Worm (Caenorhabditis elegans) whole organism, L1 larva: ENCODE results near the gene exos-4.2.

Experiments used
- Y116A8C.19 ChIP-seq: sonication (generic microtip); optimal IDR thresholded peaks from 2 replicates; lab custom pipeline; 2016; ENCODE audit warnings: missing compliant biosample characterization, missing genetic modification characterization, borderline replicate concordance
- aly-2 ChIP-seq: fragments of 150-350 bp; optimal IDR thresholded peaks from 2 replicates; lab custom pipeline; 2014; ENCODE audit warnings: missing biosample characterization, missing genetic modification characterization
- ama-1 ChIP-seq: fragments of 150-350 bp; optimal IDR thresholded peaks from 2 replicates; lab custom pipeline; 2014
- blmp-1 ChIP-seq: fragments of 150-350 bp; optimal IDR thresholded peaks from 2 replicates; lab custom pipeline; 2014; ENCODE audit warnings: missing biosample characterization, missing genetic modification characterization
- ceh-88 ChIP-seq: fragments of 200-800 bp; sonication (Bioruptor generic); IDR thresholded peaks from 2 replicates; pipeline ENCODE4 v1.3.6; 2022; ENCODE audit warnings: missing genetic modification characterization, missing compliant biosample characterization
- efl-1 ChIP-seq, 4 experiments: fragments of 150-350 bp; optimal IDR thresholded peaks in 3 of 4; peaks in 1 of 4; 1 replicate in 1 of 4; 2 replicates in 3 of 4; lab custom pipeline; 2014; ENCODE audit warnings: missing biosample characterization in 2 of 4, missing genetic modification characterization in 2 of 4, missing genetic modification reagents in 2 of 4
- egl-13 ChIP-seq: sonication (generic microtip); optimal IDR thresholded peaks from 2 replicates; lab custom pipeline; 2016; ENCODE audit warnings: missing genotype, missing genetic modification reagents, missing genetic modification characterization, missing compliant biosample characterization
- elt-2 ChIP-seq: sonication (generic microtip); optimal IDR thresholded peaks from 2 replicates; lab custom pipeline; 2016; ENCODE audit warnings: missing genetic modification characterization, mild to moderate bottlenecking, inconsistent platforms, missing compliant biosample characterization, missing genetic modification reagents
- elt-3 ChIP-seq, 6 experiments: fragments of 150-350 bp in 1 of 6; sonication (generic microtip); optimal IDR thresholded peaks; 2 replicates each; lab custom pipeline; 2017 to 2018; ENCODE audit warnings: missing biosample characterization in 6 of 6, missing genetic modification characterization in 6 of 6, inconsistent platforms in 1 of 6
- ets-5 ChIP-seq: fragments of 200-800 bp; sonication (Bioruptor generic); IDR thresholded peaks from 2 replicates; pipeline ENCODE4 v1.3.6; 2022; ENCODE audit warnings: missing genetic modification characterization, missing compliant biosample characterization
- fkh-10 ChIP-seq: sonication (generic microtip); optimal IDR thresholded peaks from 2 replicates; lab custom pipeline; 2017; ENCODE audit warnings: missing biosample characterization, missing genetic modification reagents, missing genetic modification characterization
- fkh-4 ChIP-seq: sonication (generic microtip); optimal IDR thresholded peaks from 2 replicates; lab custom pipeline; 2016; ENCODE audit warnings: missing compliant biosample characterization, missing genetic modification characterization, borderline replicate concordance
- grh-1 ChIP-seq: fragments of 200-800 bp; sonication (Bioruptor generic); IDR thresholded peaks from 2 replicates; pipeline ENCODE4 v1.3.6; 2022; ENCODE audit warnings: missing genetic modification reagents, missing genetic modification characterization, missing compliant biosample characterization
- hlh-17 ChIP-seq: fragments of 200-800 bp; sonication (Bioruptor generic); optimal IDR thresholded peaks from 2 replicates; lab custom pipeline; 2018; ENCODE audit warnings: missing genetic modification characterization, mild to moderate bottlenecking, missing compliant biosample characterization, moderate library complexity, borderline replicate concordance
- isw-1 ChIP-seq: fragments of 200-800 bp; sonication (Bioruptor generic); IDR thresholded peaks from 2 replicates; pipeline ENCODE4 v1.3.6; 2022; ENCODE audit warnings: missing genetic modification characterization, missing compliant biosample characterization
- jun-1 ChIP-seq: fragments of 150-350 bp; optimal IDR thresholded peaks from 2 replicates; lab custom pipeline; 2014; ENCODE audit warnings: missing biosample characterization, missing genetic modification reagents, missing genetic modification characterization
- lin-14 ChIP-seq: fragments of 200-800 bp; sonication (Bioruptor generic); optimal IDR thresholded peaks from 2 replicates; lab custom pipeline; 2018; ENCODE audit warnings: mild to moderate bottlenecking, missing genetic modification characterization, moderate library complexity, missing compliant biosample characterization
- lin-35 ChIP-seq, 2 experiments: fragments of 150-350 bp; optimal IDR thresholded peaks; 2 replicates each; lab custom pipeline; 2014; ENCODE audit warnings: missing biosample characterization in 2 of 2, missing genetic modification characterization in 2 of 2, missing genetic modification reagents in 2 of 2
- lin-39 ChIP-seq: fragments of 150-350 bp; optimal IDR thresholded peaks from 2 replicates; lab custom pipeline; 2014; ENCODE audit warnings: missing biosample characterization, missing genetic modification reagents, missing genetic modification characterization
- lir-3 ChIP-seq: sonication (generic microtip); optimal IDR thresholded peaks from 2 replicates; lab custom pipeline; 2016; ENCODE audit warnings: mild to moderate bottlenecking, missing genetic modification characterization, moderate library complexity, missing compliant biosample characterization; ENCODE audit not compliant: poor library complexity
- mab-9 ChIP-seq: fragments of 200-800 bp; sonication (Bioruptor generic); IDR thresholded peaks from 2 replicates; pipeline ENCODE4 v1.3.6; 2022; ENCODE audit warnings: missing genetic modification reagents, missing genetic modification characterization, missing compliant biosample characterization
- mdl-1 ChIP-seq, 2 experiments: fragments of 150-350 bp; optimal IDR thresholded peaks; 2 replicates each; lab custom pipeline; 2014 to 2017; ENCODE audit warnings: missing biosample characterization in 2 of 2, missing genetic modification characterization in 2 of 2, inconsistent platforms in 1 of 2
- mep-1 ChIP-seq: fragments of 150-350 bp; optimal IDR thresholded peaks from 2 replicates; lab custom pipeline; 2014; ENCODE audit warnings: missing biosample characterization, missing genetic modification characterization
- nhr-11 ChIP-seq: fragments of 150-350 bp; optimal IDR thresholded peaks from 2 replicates; lab custom pipeline; 2014; ENCODE audit warnings: missing biosample characterization, missing genetic modification characterization
- nhr-12 ChIP-seq: sonication (generic microtip); optimal IDR thresholded peaks from 2 replicates; lab custom pipeline; 2017; ENCODE audit warnings: missing biosample characterization, missing genetic modification characterization
- nhr-19 ChIP-seq: fragments of 200-800 bp; sonication (Bioruptor generic); conservative IDR thresholded peaks from 2 replicates; pipeline ENCODE4 v1.3.6; 2022; ENCODE audit warnings: missing genetic modification characterization, missing compliant biosample characterization
- nhr-20 ChIP-seq: sonication (generic microtip); optimal IDR thresholded peaks from 2 replicates; lab custom pipeline; 2016; ENCODE audit warnings: mild to moderate bottlenecking, missing genetic modification characterization, missing compliant biosample characterization
- nhr-237 ChIP-seq: fragments of 150-350 bp; optimal IDR thresholded peaks from 2 replicates; lab custom pipeline; 2014; ENCODE audit warnings: missing biosample characterization, missing genetic modification characterization
- nhr-28 ChIP-seq: fragments of 150-350 bp; optimal IDR thresholded peaks from 2 replicates; lab custom pipeline; 2014; ENCODE audit warnings: missing biosample characterization, missing genetic modification characterization
- nhr-71 ChIP-seq: sonication (generic microtip); optimal IDR thresholded peaks from 2 replicates; lab custom pipeline; 2016; ENCODE audit warnings: mild to moderate bottlenecking, missing genetic modification characterization, moderate library complexity, missing compliant biosample characterization
- nhr-85 ChIP-seq: sonication (generic microtip); peaks from one replicate; lab custom pipeline; 2016; ENCODE audit warnings: missing genetic modification characterization, inconsistent platforms, missing compliant biosample characterization
- pag-3 ChIP-seq: sonication (generic microtip); optimal IDR thresholded peaks from 2 replicates; lab custom pipeline; 2017; ENCODE audit warnings: missing genetic modification characterization, mild to moderate bottlenecking, missing compliant biosample characterization, antibody characterized with exemption, borderline replicate concordance; ENCODE audit not compliant: insufficient read depth
- pqm-1 ChIP-seq: sonication (generic microtip); optimal IDR thresholded peaks from 3 replicates; lab custom pipeline; 2017; ENCODE audit warnings: missing biosample characterization, missing genetic modification characterization
- rnt-1 ChIP-seq: sonication (generic microtip); optimal IDR thresholded peaks from 2 replicates; lab custom pipeline; 2016; ENCODE audit warnings: mild to moderate bottlenecking, missing genetic modification characterization, moderate library complexity, missing compliant biosample characterization
- skn-1 ChIP-seq: fragments of 150-350 bp; optimal IDR thresholded peaks from 2 replicates; lab custom pipeline; 2014; ENCODE audit warnings: missing biosample characterization, missing genetic modification characterization
- snpc-4 ChIP-seq: fragments of 150-350 bp; optimal IDR thresholded peaks from 2 replicates; lab custom pipeline; 2014; ENCODE audit warnings: missing biosample characterization, missing genetic modification characterization
- sox-4 ChIP-seq: sonication (generic microtip); optimal IDR thresholded peaks from 2 replicates; lab custom pipeline; 2016; ENCODE audit warnings: missing genetic modification characterization, missing compliant biosample characterization
- sup-37 ChIP-seq: fragments of 200-800 bp; sonication (Bioruptor generic); optimal IDR thresholded peaks from 2 replicates; lab custom pipeline; 2018; ENCODE audit warnings: mild to moderate bottlenecking, missing genetic modification characterization, missing compliant biosample characterization
- unc-30 ChIP-seq: sonication (generic microtip); optimal IDR thresholded peaks from 2 replicates; lab custom pipeline; 2017; ENCODE audit warnings: missing biosample characterization, missing genetic modification characterization
- xbp-1 ChIP-seq: sonication (generic microtip); optimal IDR thresholded peaks from 2 replicates; lab custom pipeline; 2016; ENCODE audit warnings: missing genetic modification characterization, missing compliant biosample characterization
- ztf-11 ChIP-seq, 2 experiments: sonication (generic microtip); optimal IDR thresholded peaks; 2 replicates each; lab custom pipeline; 2016 to 2017; ENCODE audit warnings: missing genetic modification characterization in 2 of 2, missing biosample characterization in 1 of 2, missing compliant biosample characterization in 1 of 2
- ztf-4 ChIP-seq: fragments of 150-350 bp; optimal IDR thresholded peaks from 2 replicates; lab custom pipeline; 2014; ENCODE audit warnings: missing biosample characterization, missing genetic modification characterization

exos-4.2 gene

DNA sequence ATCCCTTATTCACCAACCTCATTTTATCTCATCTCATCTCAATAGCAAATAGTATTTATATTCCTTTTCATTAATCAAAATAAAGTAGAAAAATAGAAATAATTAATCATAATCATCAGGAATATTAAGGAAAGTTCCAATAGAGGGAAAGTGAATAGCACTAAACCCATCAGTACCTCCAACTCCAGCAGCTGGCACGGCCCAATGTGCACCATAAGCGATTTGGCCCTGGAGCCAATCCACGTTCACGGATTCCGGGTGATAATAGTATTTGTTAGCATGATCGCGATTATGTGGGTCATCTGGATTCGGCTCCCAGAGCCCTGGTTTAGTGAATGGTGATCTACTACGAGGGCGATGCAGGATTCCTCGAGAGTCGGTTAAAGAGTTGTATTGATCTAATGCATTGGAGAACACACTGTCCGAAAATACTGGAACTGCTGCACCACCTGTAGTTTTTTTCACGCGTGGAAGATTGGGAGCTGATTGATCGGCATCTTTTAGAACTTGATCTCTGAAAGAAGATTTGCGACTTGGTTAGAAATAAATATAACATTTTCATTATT lies 24.2 kb upstream of the exos-4.2 start (continued):
- TF ChIP-seq efl-1 (optimal IDR thresholded peaks at IDR 0.05; lab: Kevin White, UChicago) (peak; percentile 34 to 45), efl-1 (GFP tag; optimal IDR thresholded peaks at IDR 0.05 in 1 of 2; lab: Kevin White, UChicago) (no peak), nhr-28 (tag; lab: Kevin White, UChicago) (peak; percentile 7), lin-14 (GFP tag; lab: Kevin White, UChicago) (peak; percentile 11), nhr-20 (tag; lab: Kevin White, UChicago) (peak; percentile 31), mdl-1 (tag; optimal IDR thresholded peaks at IDR 0.05; lab: Kevin White, UChicago) (no peak), ama-1 (lab: Kevin White, UChicago) (peak; percentile 97), snpc-4 (tag; lab: Kevin White, UChicago) (no peak), jun-1 (tag; lab: Kevin White, UChicago) (peak; percentile 68), unc-30 (tag; lab: Kevin White, UChicago) (no peak), elt-3 (tag; optimal IDR thresholded peaks at IDR 0.05; lab: Kevin White, UChicago) (no peak), nhr-11 (tag; lab: Kevin White, UChicago) (peak; percentile 22), nhr-12 (tag; lab: Kevin White, UChicago) (no peak), nhr-237 (tag; lab: Kevin White, UChicago) (no peak), isw-1 (GFP tag; lab: Robert Waterston, UW) (peak; percentile 36; the same call in 1 of the 2 replicates)

- TF ChIP-seq unc-30 (tag; lab: Kevin White, UChicago) (no peak), fkh-10 (GFP tag; lab: Kevin White, UChicago) (no peak), hlh-17 (GFP tag; lab: Kevin White, UChicago) (no peak), ceh-88 (GFP tag; lab: Robert Waterston, UW) (no peak), pag-3 (tag; lab: Kevin White, UChicago) (no peak), ets-5 (no peak), ama-1 (lab: Kevin White, UChicago) (no peak)
Measured at ce11 chrIII:839491-839890, 20.5 kb upstream of the exos-4.2 start, which contains the start of gene dos-3. TSS of gene dos-3 (minus strand) at chrIII:839591.

ce11 chrIII:841177-841576 lies 18.8 kb upstream of the exos-4.2 start, which contains the start of gene K02F3.9:
TSS of gene K02F3.9 (minus strand) at chrIII:841366.
- no peak for TF ChIP-seq skn-1 (tag; lab: Kevin White, UChicago)
- TF ChIP-seq nhr-71 (tag; lab: Kevin White, UChicago) = peak; percentile 18
- no peak for TF ChIP-seq jun-1 (tag; lab: Kevin White, UChicago)
- TF ChIP-seq blmp-1 (tag; lab: Kevin White, UChicago) = no peak
- TF ChIP-seq nhr-85 (tag; lab: Kevin White, UChicago) = peak; percentile 1
- TF ChIP-seq Y116A8C.19 (tag; lab: Kevin White, UChicago) = no peak
- TF ChIP-seq rnt-1 (tag; lab: Kevin White, UChicago) = peak; percentile 23
- peak; percentile 35 for TF ChIP-seq lin-14 (GFP tag; lab: Kevin White, UChicago)
- peak; percentile 3 for TF ChIP-seq mep-1 (tag; lab: Kevin White, UChicago)
- no peak for TF ChIP-seq lir-3
- peak; percentile 93 for TF ChIP-seq pag-3 (tag; lab: Kevin White, UChicago)

DNA sequence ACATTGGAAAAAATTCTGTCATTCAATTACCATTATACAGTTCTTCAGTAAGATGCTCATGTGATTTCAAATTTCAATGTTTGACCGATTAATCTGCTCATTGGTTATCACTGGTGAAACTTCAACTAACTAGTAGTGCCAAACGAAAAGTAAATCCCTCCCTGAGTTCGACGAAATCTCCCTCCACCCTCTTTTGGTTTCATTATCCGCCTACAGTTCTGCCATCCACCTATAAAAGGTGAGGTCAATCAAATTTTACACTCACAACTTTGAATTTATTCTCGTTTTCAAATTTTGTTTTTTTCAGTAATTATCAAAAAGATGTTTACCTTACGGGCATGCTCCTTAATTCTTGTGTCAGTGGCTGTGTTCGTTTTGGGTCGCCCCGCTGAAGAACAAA lies 17.4 kb upstream of the exos-4.2 start, which contains the start of gene far-8:
Gene far-8 (plus strand): TSS at position 301 of the 400 bp plus-strand sequence.
- TF ChIP-seq elt-2 (tag; lab: Kevin White, UChicago) (no peak), grh-1 (GFP tag; lab: Robert Waterston, UW) (no peak), aly-2 (tag; lab: Kevin White, UChicago) (no peak), ceh-88 (GFP tag; lab: Robert Waterston, UW) (no peak), nhr-11 (tag; lab: Kevin White, UChicago) (no peak)
- TF ChIP-seq, all 84 proteins: peak for 0

ce11 chrIII:843999-844398 lies 16.0 kb upstream of the exos-4.2 start:
- TF ChIP-seq nhr-19 (GFP tag; lab: Robert Waterston, UW) (peak; percentile 36), lir-3 (no peak), ztf-11 (tag; optimal IDR thresholded peaks at IDR 0.05; lab: Kevin White, UChicago) (no peak), lin-39 (tag; lab: Kevin White, UChicago) (no peak), mab-9 (GFP tag; lab: Robert Waterston, UW) (no peak), ztf-4 (tag; lab: Kevin White, UChicago) (no peak), egl-13 (no peak), sox-4 (tag; lab: Kevin White, UChicago) (no peak), rnt-1 (tag; lab: Kevin White, UChicago) (peak; percentile 43), lin-35 (GFP tag; optimal IDR thresholded peaks at IDR 0.05; lab: Kevin White, UChicago) (peak; percentile 18 to 39), xbp-1 (tag; lab: Kevin White, UChicago) (no peak), sup-37 (GFP tag; lab: Kevin White, UChicago) (no peak), fkh-4 (tag; lab: Kevin White, UChicago) (no peak), pqm-1 (tag; lab: Kevin White, UChicago) (no peak), blmp-1 (tag; lab: Kevin White, UChicago) (no peak)
